Worm (Caenorhabditis elegans) whole organism, young adult: ENCODE measurements around the gene tpa-1.

Experiments used
- D2030.7 ChIP-seq: fragments of 200-800 bp; sonication (Bioruptor generic); IDR thresholded peaks from 2 replicates; pipeline ENCODE4 v1.3.6; 2022; ENCODE audit warnings: missing genetic modification reagents, missing genetic modification characterization, missing compliant biosample characterization
- F23B12.7 ChIP-seq: sonication (generic microtip); optimal IDR thresholded peaks from 2 replicates; lab custom pipeline; 2017; ENCODE audit warnings: missing genetic modification characterization, mild to moderate bottlenecking, missing compliant biosample characterization, antibody characterized with exemption, moderate library complexity; ENCODE audit not compliant: insufficient read depth
- F39B2.1 ChIP-seq: fragments of 200-800 bp; sonication (Bioruptor generic); IDR thresholded peaks from 2 replicates; pipeline ENCODE4 v1.3.6; 2022; ENCODE audit warnings: missing genetic modification reagents, missing genetic modification characterization, missing compliant biosample characterization
- fkh-3 ChIP-seq: sonication (generic microtip); optimal IDR thresholded peaks from 2 replicates; lab custom pipeline; 2016; ENCODE audit warnings: mild to moderate bottlenecking, missing genetic modification characterization, missing compliant biosample characterization
- lag-1 ChIP-seq: fragments of 200-800 bp; sonication (Bioruptor generic); IDR thresholded peaks from 2 replicates; pipeline ENCODE4 v1.3.6; 2022; ENCODE audit warnings: missing genetic modification reagents, missing genetic modification characterization, missing compliant biosample characterization
- nfya-2 ChIP-seq: fragments of 200-800 bp; sonication (Bioruptor generic); IDR thresholded peaks from 2 replicates; pipeline ENCODE4 v1.3.6; 2022; ENCODE audit warnings: missing genetic modification reagents, missing genetic modification characterization, missing compliant biosample characterization
- sdz-38 ChIP-seq: sonication (generic microtip); optimal IDR thresholded peaks from 2 replicates; lab custom pipeline; 2016; ENCODE audit warnings: missing genotype, missing genetic modification characterization, missing compliant biosample characterization
- snpc-4 ChIP-seq, 5 experiments: fragments of 150-350 bp in 1 of 5; sonication (generic microtip) in 4 of 5; optimal IDR thresholded peaks; 2 replicates each; lab custom pipeline; 2014 to 2018; ENCODE audit warnings: missing genetic modification characterization in 5 of 5, missing biosample characterization in 3 of 5, antibody characterized with exemption in 2 of 5, mild to moderate bottlenecking in 2 of 5, missing compliant biosample characterization in 2 of 5, missing genotype in 2 of 5, moderate library complexity in 2 of 5, missing genetic modification reagents in 1 of 5
- zim-3 ChIP-seq: sonication (generic microtip); optimal IDR thresholded peaks from 2 replicates; lab custom pipeline; 2017; ENCODE audit warnings: mild to moderate bottlenecking, missing genetic modification characterization, moderate library complexity, missing compliant biosample characterization

- TF ChIP-seq zim-3 (tag; lab: Kevin White, UChicago) (no peak), fkh-3 (tag; lab: Kevin White, UChicago) (no peak), nfya-2 (GFP tag; lab: Robert Waterston, UW) (no peak), lag-1 (GFP tag; lab: Robert Waterston, UW) (no peak), sdz-38 (no peak), F23B12.7 (no peak), D2030.7 (no peak), snpc-4 (GFP tag; optimal IDR thresholded peaks at IDR 0.05; lab: Kevin White, UChicago) (no peak), snpc-4 (tag; optimal IDR thresholded peaks at IDR 0.05; lab: Kevin White, UChicago) (no peak), F39B2.1 (no peak)
Measured at ce11 chrIV:71266-71665, 20.5 kb upstream of the tpa-1 start.
